Worm (Caenorhabditis elegans): Measurements from ENCODE around the gene C29A12.1.

Gene C29A12.1

ce11 chrV:10762695-10763094, 50.6 kb downstream of the C29A12.1 start, which contains the start of gene sre-6:
Gene sre-6, minus strand, starts transcription at chrV:10762795.
- TF ChIP-seq ceh-22 (tag; optimal IDR thresholded peaks at IDR 0.05) (no peak), ceh-18 (tag; optimal IDR thresholded peaks at IDR 0.05) (no peak), unc-42 (tag; optimal IDR thresholded peaks at IDR 0.05) (no peak), nhr-11 (tag; optimal IDR thresholded peaks at IDR 0.05) (no peak), hlh-13 (GFP tag; optimal IDR thresholded peaks at IDR 0.05) (no peak), madf-2 (tag; optimal IDR thresholded peaks at IDR 0.05) (no peak), unc-86 (tag; optimal IDR thresholded peaks at IDR 0.05) (no peak), ets-4 (tag; optimal IDR thresholded peaks at IDR 0.05) (no peak), C08G9.2 (tag; optimal IDR thresholded peaks at IDR 0.05) (no peak), ceh-14 (tag; optimal IDR thresholded peaks at IDR 0.05) (no peak), dve-1 (tag; optimal IDR thresholded peaks at IDR 0.05) (no peak), pat-9 (tag; optimal IDR thresholded peaks at IDR 0.05) (no peak)

Measured in whole organism, late embryonic.